Fruit fly (Drosophila melanogaster) whole organism, embryonic: ENCODE data around the gene AlkB.

Experiments used
- Aef1 ChIP-seq: fragments of 200-800 bp; sonication (Bioruptor generic); IDR thresholded peaks from 3 replicates; pipeline ENCODE4 v1.3.6; 2022; ENCODE audit warnings: missing biosample characterization, missing genetic modification characterization
- Antp ChIP-seq: fragments of 200-800 bp; sonication (Bioruptor generic); optimal IDR thresholded peaks from 3 replicates; lab custom pipeline; 2016; ENCODE audit warnings: missing biosample characterization, missing genetic modification characterization
- Atf6 ChIP-seq: fragments of 200-800 bp; sonication (Bioruptor generic); IDR thresholded peaks from 2 replicates; pipeline ENCODE4 v1.3.6; 2022; ENCODE audit warnings: missing biosample characterization, missing genetic modification characterization
- BtbVII ChIP-seq: fragments of 200-800 bp; sonication (Bioruptor generic); optimal IDR thresholded peaks from 3 replicates; lab custom pipeline; 2017; ENCODE audit warnings: missing biosample characterization, mild to moderate bottlenecking, missing genetic modification characterization
- CG10147 ChIP-seq: fragments of 200-800 bp; sonication (Bioruptor generic); optimal IDR thresholded peaks from 2 replicates; lab custom pipeline; 2019; ENCODE audit warnings: missing biosample characterization, mild to moderate bottlenecking, missing genetic modification characterization, moderate library complexity
- CG10959 ChIP-seq: fragments of 200-800 bp; sonication (Bioruptor generic); IDR thresholded peaks from 2 replicates; pipeline ENCODE4 v1.3.6; 2022; ENCODE audit warnings: missing biosample characterization, missing genetic modification characterization
- CG11696 ChIP-seq: fragments of 200-800 bp; sonication (Bioruptor generic); IDR thresholded peaks from 2 replicates; pipeline ENCODE4 v1.3.6; 2022; ENCODE audit warnings: missing biosample characterization, missing genetic modification characterization
- CG1233 ChIP-seq: fragments of 200-800 bp; sonication (Bioruptor generic); optimal IDR thresholded peaks from 4 replicates; lab custom pipeline; 2018; ENCODE audit warnings: missing biosample characterization, mild to moderate bottlenecking, missing genetic modification characterization
- CG13424 ChIP-seq: fragments of 200-800 bp; sonication (Bioruptor generic); optimal IDR thresholded peaks from 2 replicates; lab custom pipeline; 2019; ENCODE audit warnings: missing biosample characterization, mild to moderate bottlenecking, missing genetic modification characterization, moderate library complexity
- CG16779 ChIP-seq: fragments of 200-800 bp; sonication (Bioruptor generic); IDR thresholded peaks from 2 replicates; pipeline ENCODE4 v1.3.6; 2022; ENCODE audit warnings: missing biosample characterization, missing genetic modification characterization
- CG16863 ChIP-seq: fragments of 200-800 bp; sonication (Bioruptor generic); optimal IDR thresholded peaks from 3 replicates; lab custom pipeline; 2016; ENCODE audit warnings: missing biosample characterization, missing genetic modification characterization
- CG17359 ChIP-seq: fragments of 200-800 bp; sonication (Bioruptor generic); optimal IDR thresholded peaks from 3 replicates; lab custom pipeline; 2018; ENCODE audit warnings: missing biosample characterization, mild to moderate bottlenecking, missing genetic modification characterization, moderate library complexity
- CG1792 ChIP-seq: fragments of 200-800 bp; sonication (Bioruptor generic); optimal IDR thresholded peaks from 2 replicates; lab custom pipeline; 2016; ENCODE audit warnings: missing biosample characterization, missing genetic modification characterization
- CG18262 ChIP-seq: fragments of 200-800 bp; optimal IDR thresholded peaks from 3 replicates; lab custom pipeline; 2019; ENCODE audit warnings: missing biosample characterization, mild to moderate bottlenecking, missing genetic modification characterization, moderate library complexity
- CG2889 ChIP-seq: fragments of 200-800 bp; sonication (Bioruptor generic); IDR thresholded peaks from 3 replicates; pipeline ENCODE4 v1.3.6; 2022; ENCODE audit warnings: missing biosample characterization, missing genetic modification characterization
- CG3995 ChIP-seq: fragments of 200-800 bp; sonication (Bioruptor generic); optimal IDR thresholded peaks from 3 replicates; lab custom pipeline; 2016; ENCODE audit warnings: missing biosample characterization, missing genetic modification characterization
- CG4617 ChIP-seq: fragments of 200-800 bp; sonication (Bioruptor generic); optimal IDR thresholded peaks from 3 replicates; lab custom pipeline; 2016; ENCODE audit warnings: missing biosample characterization, missing genetic modification characterization, borderline replicate concordance
- CG6683 ChIP-seq: fragments of 200-800 bp; sonication (Bioruptor generic); optimal IDR thresholded peaks from 2 replicates; lab custom pipeline; 2017; ENCODE audit warnings: missing biosample characterization, mild to moderate bottlenecking, missing genetic modification characterization, missing genetic modification reagents
- CG7556 ChIP-seq: fragments of 200-800 bp; sonication (Bioruptor generic); optimal IDR thresholded peaks from 2 replicates; lab custom pipeline; 2017; ENCODE audit warnings: missing biosample characterization, mild to moderate bottlenecking, missing genetic modification characterization
- CG8359 ChIP-seq: fragments of 200-800 bp; sonication (Bioruptor generic); optimal IDR thresholded peaks from 2 replicates; lab custom pipeline; 2017; ENCODE audit warnings: missing biosample characterization, mild to moderate bottlenecking, missing genetic modification characterization, borderline replicate concordance
- CG8944 ChIP-seq: fragments of 200-800 bp; sonication (Bioruptor generic); optimal IDR thresholded peaks from 3 replicates; lab custom pipeline; 2016; ENCODE audit warnings: missing biosample characterization, missing genetic modification characterization
- Dek ChIP-seq: fragments of 200-800 bp; sonication (Bioruptor generic); optimal IDR thresholded peaks from 3 replicates; lab custom pipeline; 2019; ENCODE audit warnings: missing biosample characterization, mild to moderate bottlenecking, missing genetic modification characterization, moderate library complexity
- E2f1 ChIP-seq: fragments of 200-800 bp; sonication (Bioruptor generic); IDR thresholded peaks from 2 replicates; pipeline ENCODE4 v1.3.6; 2022; ENCODE audit warnings: missing biosample characterization, missing genetic modification characterization
- HHEX ChIP-seq: fragments of 200-800 bp; sonication (Bioruptor generic); optimal IDR thresholded peaks from 3 replicates; lab custom pipeline; 2017; ENCODE audit warnings: missing biosample characterization, mild to moderate bottlenecking, missing genetic modification characterization, missing genetic modification reagents
- Hand ChIP-seq: fragments of 200-800 bp; sonication (Bioruptor generic); optimal IDR thresholded peaks from 2 replicates; lab custom pipeline; 2017; ENCODE audit warnings: mild to moderate bottlenecking, missing biosample characterization, missing genetic modification reagents, missing genetic modification characterization
- Hr78 ChIP-seq, 2 experiments: fragments of 200-800 bp in 1 of 2; fragments of >200 bp in 1 of 2; sonication (Bioruptor generic) in 1 of 2; optimal IDR thresholded peaks; 2 replicates each; lab custom pipeline; 2017 to 2019; ENCODE audit warnings: missing biosample characterization in 2 of 2, missing genetic modification characterization in 2 of 2, mild to moderate bottlenecking in 1 of 2, moderate library complexity in 1 of 2
- MBD-R2 ChIP-seq: fragments of 200-800 bp; sonication (Bioruptor generic); IDR thresholded peaks from 2 replicates; pipeline ENCODE4 v1.3.6; 2022; ENCODE audit warnings: missing biosample characterization, missing genetic modification characterization
- MESR4 ChIP-seq: fragments of 200-800 bp; sonication (Bioruptor generic); optimal IDR thresholded peaks from 2 replicates; lab custom pipeline; 2018; ENCODE audit warnings: missing biosample characterization, mild to moderate bottlenecking, missing genetic modification characterization, moderate library complexity
- Mad ChIP-seq: fragments of 200-800 bp; sonication (Bioruptor generic); optimal IDR thresholded peaks from 2 replicates; lab custom pipeline; 2016; ENCODE audit warnings: missing biosample characterization, missing genetic modification characterization
- Nf-YB ChIP-seq: fragments of 200-800 bp; sonication (Bioruptor generic); optimal IDR thresholded peaks from 3 replicates; lab custom pipeline; 2019; ENCODE audit warnings: missing biosample characterization, mild to moderate bottlenecking, missing genetic modification characterization, moderate library complexity
- Oaz ChIP-seq: fragments of 200-800 bp; sonication (Bioruptor generic); IDR thresholded peaks from 2 replicates; pipeline ENCODE4 v1.3.6; 2022; ENCODE audit warnings: missing biosample characterization, missing genetic modification characterization
- Pdp1 ChIP-seq, 2 experiments: fragments of 200-800 bp; sonication (Bioruptor generic); optimal IDR thresholded peaks; 3 replicates each; lab custom pipeline; 2016; ENCODE audit warnings: missing biosample characterization in 2 of 2, missing genetic modification characterization in 2 of 2, mild to moderate bottlenecking in 1 of 2, moderate library complexity in 1 of 2
- Side ChIP-seq: fragments of 200-800 bp; sonication (Bioruptor generic); optimal IDR thresholded peaks from 2 replicates; lab custom pipeline; 2016; ENCODE audit warnings: missing biosample characterization, missing genetic modification characterization
- ase ChIP-seq: fragments of 200-800 bp; sonication (Bioruptor generic); IDR thresholded peaks from 3 replicates; pipeline ENCODE4 v1.3.6; 2022; ENCODE audit warnings: missing biosample characterization, missing genetic modification characterization
- cg ChIP-seq: fragments of 200-800 bp; sonication (Bioruptor generic); optimal IDR thresholded peaks from 3 replicates; lab custom pipeline; 2019; ENCODE audit warnings: missing biosample characterization, mild to moderate bottlenecking, missing genetic modification characterization, moderate library complexity
- dmrt99B ChIP-seq: fragments of 200-800 bp; sonication (Bioruptor generic); optimal IDR thresholded peaks from 2 replicates; lab custom pipeline; 2018; ENCODE audit warnings: missing biosample characterization, mild to moderate bottlenecking, missing genetic modification characterization, moderate library complexity
- dpn ChIP-seq, 2 experiments: fragments of 200-800 bp; sonication (Bioruptor generic); optimal IDR thresholded peaks; 3 replicates each; lab custom pipeline; 2016; ENCODE audit warnings: missing biosample characterization in 2 of 2, missing genetic modification characterization in 2 of 2
- fd102C ChIP-seq: fragments of 200-800 bp; sonication (Bioruptor generic); optimal IDR thresholded peaks from 2 replicates; lab custom pipeline; 2018; ENCODE audit warnings: missing biosample characterization, mild to moderate bottlenecking, missing genetic modification characterization, moderate library complexity
- fu2 ChIP-seq: fragments of 200-800 bp; sonication (Bioruptor generic); optimal IDR thresholded peaks from 2 replicates; lab custom pipeline; 2016; ENCODE audit warnings: missing biosample characterization, missing genetic modification characterization
- insv ChIP-seq, 2 experiments: fragments of 200-800 bp; sonication (Bioruptor generic); optimal IDR thresholded peaks; 3 replicates each; lab custom pipeline; 2016 to 2018; ENCODE audit warnings: missing biosample characterization in 2 of 2, missing genetic modification characterization in 2 of 2
- ranshi ChIP-seq: fragments of 200-800 bp; sonication (Bioruptor generic); IDR thresholded peaks from 2 replicates; pipeline ENCODE4 v1.3.6; 2022; ENCODE audit warnings: missing biosample characterization, missing genetic modification characterization
- ro ChIP-seq: fragments of 200-800 bp; sonication (Bioruptor generic); IDR thresholded peaks from 2 replicates; pipeline ENCODE4 v1.3.6; 2022; ENCODE audit warnings: missing biosample characterization, missing genetic modification characterization
- salm ChIP-seq: fragments of 200-800 bp; sonication (Bioruptor generic); optimal IDR thresholded peaks from 2 replicates; lab custom pipeline; 2018; ENCODE audit warnings: missing biosample characterization, mild to moderate bottlenecking, missing genetic modification characterization
- scrt ChIP-seq: fragments of 200-800 bp; sonication (Bioruptor generic); optimal IDR thresholded peaks from 2 replicates; lab custom pipeline; 2018; ENCODE audit warnings: missing biosample characterization, mild to moderate bottlenecking, missing genetic modification characterization, moderate library complexity
- sqz ChIP-seq: fragments of 200-800 bp; sonication (Bioruptor generic); optimal IDR thresholded peaks from 3 replicates; lab custom pipeline; 2018; ENCODE audit warnings: missing biosample characterization, mild to moderate bottlenecking, missing genetic modification characterization
- toy ChIP-seq: fragments of 200-800 bp; sonication (Bioruptor generic); IDR thresholded peaks from 2 replicates; pipeline ENCODE4 v1.3.6; 2022; ENCODE audit warnings: missing biosample characterization, missing genetic modification characterization
- vnd ChIP-seq: fragments of 200-800 bp; sonication (Bioruptor generic); IDR thresholded peaks from 3 replicates; pipeline ENCODE4 v1.3.6; 2022; ENCODE audit warnings: missing biosample characterization, missing genetic modification characterization; ENCODE audit not compliant: partially characterized antibody
- vvl ChIP-seq: fragments of 200-800 bp; sonication (Bioruptor generic); IDR thresholded peaks from 2 replicates; pipeline ENCODE4 v1.3.6; 2022; ENCODE audit warnings: missing biosample characterization, missing genetic modification characterization
- wek ChIP-seq: fragments of 200-800 bp; sonication (Bioruptor generic); optimal IDR thresholded peaks from 3 replicates; lab custom pipeline; 2018; ENCODE audit warnings: missing biosample characterization, mild to moderate bottlenecking, missing genetic modification characterization, moderate library complexity
- z ChIP-seq: fragments of 200-800 bp; sonication (Bioruptor generic); IDR thresholded peaks from 3 replicates; pipeline ENCODE4 v1.3.6; 2022; ENCODE audit warnings: missing biosample characterization, missing genetic modification characterization

Gene AlkB

DNA sequence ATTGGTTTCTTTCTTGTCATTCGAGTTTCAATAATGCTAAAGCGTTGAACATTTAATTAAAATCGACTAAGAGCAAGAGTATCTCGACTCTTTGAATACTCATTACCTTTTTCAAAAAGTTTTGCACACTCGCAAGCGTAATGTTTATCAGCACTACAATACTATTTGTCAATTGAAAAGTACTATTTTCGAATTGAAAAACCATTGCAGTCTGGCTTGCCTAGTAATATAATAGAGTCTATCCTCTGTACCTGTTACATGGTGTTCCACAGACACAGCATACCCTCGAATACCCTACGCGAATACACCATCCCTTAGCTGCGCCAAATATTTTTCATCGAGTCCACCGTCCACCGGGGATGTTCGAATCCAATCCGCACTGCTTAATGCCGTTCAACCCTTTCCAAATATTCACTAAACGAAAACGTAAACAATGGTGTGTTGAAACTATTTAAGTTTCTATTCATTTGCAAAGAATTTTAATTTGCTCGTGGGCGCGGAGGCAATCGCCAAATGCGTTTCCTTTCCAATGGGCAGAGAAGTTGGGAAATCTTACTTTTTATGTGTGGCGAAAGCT lies 40.6 kb downstream of the AlkB start (continued):
- TF ChIP-seq CG1233 (GFP tag; lab: Kevin White, UChicago) (peak; percentile 14), CG4617 (GFP tag; lab: Kevin White, UChicago) (no peak), Side (GFP tag; lab: Kevin White, UChicago) (no peak), fd102C (GFP tag; lab: Kevin White, UChicago) (no peak), ranshi (no peak), scrt (GFP tag; lab: Kevin White, UChicago) (no peak), vnd (GFP tag; lab: Robert Waterston, UW) (no peak), ase (no peak), z (GFP tag; lab: Robert Waterston, UW) (no peak), CG16863 (GFP tag; lab: Kevin White, UChicago) (no peak), E2f1 (GFP tag; lab: Robert Waterston, UW) (no peak), CG8944 (GFP tag; lab: Kevin White, UChicago) (no peak), CG18262 (tag; lab: Kevin White, UChicago) (no peak), CG16779 (no peak), Oaz (GFP tag; lab: Robert Waterston, UW) (0 out of 2 replicates have a peak, but pooled peaks have one; percentile 10), Dek (tag; lab: Kevin White, UChicago) (no peak), HHEX (GFP tag; lab: Kevin White, UChicago) (no peak), Hr78 (GFP tag; optimal IDR thresholded peaks at IDR 0.05; lab: Kevin White, UChicago) (no peak), CG13424 (tag; lab: Kevin White, UChicago) (peak; percentile 45), BtbVII (GFP tag; lab: Kevin White, UChicago) (no peak), fu2 (GFP tag; lab: Kevin White, UChicago) (no peak), salm (no peak), CG10959 (GFP tag; lab: Robert Waterston, UW) (no peak), Mad (no peak), CG10147 (GFP tag; lab: Kevin White, UChicago) (no peak), wek (GFP tag; lab: Kevin White, UChicago) (no peak), CG1792 (GFP tag; lab: Kevin White, UChicago) (no peak), Pdp1 (GFP tag; optimal IDR thresholded peaks at IDR 0.05; lab: Kevin White, UChicago) (no peak), Atf6 (GFP tag; lab: Robert Waterston, UW) (no peak), insv (GFP tag; optimal IDR thresholded peaks at IDR 0.05; lab: Kevin White, UChicago) (no peak), Hand (GFP tag; lab: Kevin White, UChicago) (no peak), CG2889 (GFP tag; lab: Robert Waterston, UW) (no peak), MESR4 (no peak), CG6683 (no peak), CG7556 (GFP tag; lab: Kevin White, UChicago) (no peak), sqz (no peak), CG8359 (GFP tag; lab: Kevin White, UChicago) (no peak), ro (no peak), CG3995 (GFP tag; lab: Kevin White, UChicago) (no peak), CG17359 (tag; lab: Kevin White, UChicago) (peak; percentile 43), Aef1 (GFP tag; lab: Robert Waterston, UW) (no peak), dmrt99B (tag; lab: Kevin White, UChicago) (no peak), Nf-YB (no peak), vvl (GFP tag; lab: Robert Waterston, UW) (no peak; the same call in 1 of the 2 replicates), dpn (GFP tag; optimal IDR thresholded peaks at IDR 0.05; lab: Kevin White, UChicago) (no peak), toy (GFP tag; lab: Robert Waterston, UW) (no peak), MBD-R2 (GFP tag; lab: Robert Waterston, UW) (no peak), Antp (GFP tag; lab: Kevin White, UChicago) (no peak), cg (no peak), CG11696 (GFP tag; lab: Robert Waterston, UW) (no peak)
